Worm (Caenorhabditis elegans) whole organism, late embryonic: ENCODE data around the gene C34E10.12.

ENCODE experiments used
- C08G9.2 ChIP-seq: sonication (generic microtip); optimal IDR thresholded peaks from 2 replicates; lab custom pipeline; 2016; ENCODE audit warnings: mild to moderate bottlenecking, missing genetic modification characterization, moderate library complexity, missing compliant biosample characterization
- C38D4.7 ChIP-seq: fragments of 200-800 bp; sonication (Bioruptor generic); optimal IDR thresholded peaks from 2 replicates; lab custom pipeline; 2018; ENCODE audit warnings: mild to moderate bottlenecking, missing genetic modification characterization, moderate library complexity, missing compliant biosample characterization
- Y22D7AL.16 ChIP-seq: sonication (generic microtip); optimal IDR thresholded peaks from 2 replicates; lab custom pipeline; 2016; ENCODE audit warnings: missing genetic modification characterization, missing compliant biosample characterization
- ama-1 ChIP-seq: fragments of 150-350 bp; optimal IDR thresholded peaks from 2 replicates; lab custom pipeline; 2014
- ceh-14 ChIP-seq: sonication (generic microtip); optimal IDR thresholded peaks from 2 replicates; lab custom pipeline; 2016; ENCODE audit warnings: missing genotype, missing genetic modification characterization, missing compliant biosample characterization
- ceh-18 ChIP-seq: sonication (generic microtip); optimal IDR thresholded peaks from 2 replicates; lab custom pipeline; 2016; ENCODE audit warnings: missing genetic modification characterization, missing compliant biosample characterization
- ceh-22 ChIP-seq: sonication (generic microtip); optimal IDR thresholded peaks from 2 replicates; lab custom pipeline; 2017; ENCODE audit warnings: missing biosample characterization, missing genetic modification characterization
- ceh-45 ChIP-seq: fragments of 200-800 bp; sonication (Bioruptor generic); IDR thresholded peaks from 2 replicates; pipeline ENCODE4 v1.3.6; 2022; ENCODE audit warnings: missing genetic modification reagents, missing genetic modification characterization, missing compliant biosample characterization
- ceh-9 ChIP-seq: sonication (generic microtip); optimal IDR thresholded peaks from 2 replicates; lab custom pipeline; 2016; ENCODE audit warnings: mild to moderate bottlenecking, missing genetic modification characterization, inconsistent platforms, missing compliant biosample characterization
- che-1 ChIP-seq: sonication (generic microtip); optimal IDR thresholded peaks from 2 replicates; lab custom pipeline; 2016; ENCODE audit warnings: mild to moderate bottlenecking, missing genetic modification characterization, missing compliant biosample characterization
- dmd-4 ChIP-seq: sonication (generic microtip); optimal IDR thresholded peaks from 2 replicates; lab custom pipeline; 2016; ENCODE audit warnings: borderline replicate concordance, missing genetic modification characterization, missing compliant biosample characterization
- elt-2 ChIP-seq: sonication (generic microtip); optimal IDR thresholded peaks from 2 replicates; lab custom pipeline; 2016; ENCODE audit warnings: missing genetic modification reagents, missing genetic modification characterization, missing compliant biosample characterization
- elt-4 ChIP-seq: sonication (generic microtip); optimal IDR thresholded peaks from 2 replicates; lab custom pipeline; 2016; ENCODE audit warnings: missing genetic modification characterization, missing compliant biosample characterization
- ets-4 ChIP-seq: sonication (generic microtip); optimal IDR thresholded peaks from 2 replicates; lab custom pipeline; 2016; ENCODE audit warnings: missing genetic modification characterization, missing compliant biosample characterization
- hlh-15 ChIP-seq: sonication (generic microtip); optimal IDR thresholded peaks from 2 replicates; lab custom pipeline; 2016; ENCODE audit warnings: missing genetic modification characterization, missing compliant biosample characterization
- lim-6 ChIP-seq: sonication (generic microtip); optimal IDR thresholded peaks from 2 replicates; lab custom pipeline; 2016; ENCODE audit warnings: missing genetic modification characterization, missing compliant biosample characterization
- mec-3 ChIP-seq: sonication (generic microtip); optimal IDR thresholded peaks from 2 replicates; lab custom pipeline; 2016; ENCODE audit warnings: borderline replicate concordance, missing genetic modification characterization, missing compliant biosample characterization
- nfya-1 ChIP-seq: sonication (generic microtip); optimal IDR thresholded peaks from 2 replicates; lab custom pipeline; 2017; ENCODE audit warnings: missing genetic modification characterization, mild to moderate bottlenecking, missing compliant biosample characterization, antibody characterized with exemption, moderate library complexity
- npax-4 ChIP-seq: sonication (generic microtip); optimal IDR thresholded peaks from 2 replicates; lab custom pipeline; 2016; ENCODE audit warnings: missing genetic modification characterization, missing compliant biosample characterization
- odd-2 ChIP-seq: sonication (generic microtip); optimal IDR thresholded peaks from 2 replicates; lab custom pipeline; 2017; ENCODE audit warnings: antibody characterized with exemption, mild to moderate bottlenecking, missing genetic modification characterization, missing compliant biosample characterization
- pag-3 ChIP-seq: sonication (generic microtip); optimal IDR thresholded peaks from 2 replicates; lab custom pipeline; 2016; ENCODE audit warnings: missing compliant biosample characterization, missing genetic modification characterization, borderline replicate concordance
- pax-1 ChIP-seq: fragments of 150-350 bp; optimal IDR thresholded peaks from 2 replicates; lab custom pipeline; 2014; ENCODE audit warnings: missing biosample characterization, missing genetic modification characterization
- pha-2 ChIP-seq: sonication (generic microtip); optimal IDR thresholded peaks from 2 replicates; lab custom pipeline; 2017; ENCODE audit warnings: mild to moderate bottlenecking, missing genetic modification characterization, missing compliant biosample characterization
- pha-4 ChIP-seq: fragments of 150-350 bp; optimal IDR thresholded peaks from 2 replicates; lab custom pipeline; 2018; ENCODE audit warnings: missing biosample characterization, missing genetic modification reagents, missing genetic modification characterization
- pros-1 ChIP-seq: fragments of 150-350 bp; optimal IDR thresholded peaks from 2 replicates; lab custom pipeline; 2014; ENCODE audit warnings: missing biosample characterization, missing genetic modification reagents, missing genetic modification characterization
- sdc-2 ChIP-seq: sonication (generic microtip); optimal IDR thresholded peaks from 2 replicates; lab custom pipeline; 2016; ENCODE audit warnings: missing genotype, missing genetic modification characterization, missing compliant biosample characterization
- sox-2 ChIP-seq: fragments of 200-800 bp; sonication (Bioruptor generic); IDR thresholded peaks from 2 replicates; pipeline ENCODE4 v1.3.6; 2022; ENCODE audit warnings: missing genetic modification reagents, missing genetic modification characterization, missing compliant biosample characterization
- sox-4 ChIP-seq: sonication (generic microtip); optimal IDR thresholded peaks from 2 replicates; lab custom pipeline; 2017; ENCODE audit warnings: mild to moderate bottlenecking, missing genetic modification characterization, inconsistent platforms, missing compliant biosample characterization
- tbx-7 ChIP-seq: sonication (generic microtip); optimal IDR thresholded peaks from 2 replicates; lab custom pipeline; 2016; ENCODE audit warnings: missing genotype, missing genetic modification characterization, missing compliant biosample characterization
- ttx-3 ChIP-seq: sonication (generic microtip); optimal IDR thresholded peaks from 2 replicates; lab custom pipeline; 2016; ENCODE audit warnings: missing genetic modification reagents, missing genetic modification characterization, missing compliant biosample characterization
- unc-42 ChIP-seq: sonication (generic microtip); optimal IDR thresholded peaks from 2 replicates; lab custom pipeline; 2016; ENCODE audit warnings: missing genotype, missing genetic modification characterization, missing compliant biosample characterization
- unc-55 ChIP-seq: sonication (generic microtip); optimal IDR thresholded peaks from 2 replicates; lab custom pipeline; 2017; ENCODE audit warnings: missing biosample characterization, missing genetic modification reagents, missing genetic modification characterization
- zip-5 ChIP-seq: sonication (generic microtip); optimal IDR thresholded peaks from 2 replicates; lab custom pipeline; 2016; ENCODE audit warnings: missing genetic modification characterization, missing compliant biosample characterization

C34E10.12 gene

DNA sequence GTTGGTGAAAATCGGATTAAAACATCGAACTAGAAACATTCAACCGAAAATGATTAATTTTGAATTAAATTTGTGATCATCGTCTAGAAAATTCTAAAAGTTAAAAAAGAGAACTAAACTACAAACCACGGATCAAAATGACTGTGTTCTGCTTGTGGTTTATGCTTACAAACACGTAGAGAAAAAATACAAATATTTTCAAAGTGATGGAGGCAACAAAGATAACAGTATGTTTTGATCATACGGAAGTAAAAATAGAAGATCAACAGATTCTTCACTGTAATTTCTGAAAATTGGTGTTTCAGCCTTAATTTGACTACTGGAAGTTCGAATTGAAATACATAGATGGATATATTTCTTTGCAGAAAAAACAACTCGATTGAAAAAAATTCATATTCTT, 24.4 kb downstream of the C34E10.12 start:
- TF ChIP-seq pros-1 (tag; lab: Kevin White, UChicago) (no peak), sox-2 (GFP tag; lab: Robert Waterston, UW) (no peak)

DNA sequence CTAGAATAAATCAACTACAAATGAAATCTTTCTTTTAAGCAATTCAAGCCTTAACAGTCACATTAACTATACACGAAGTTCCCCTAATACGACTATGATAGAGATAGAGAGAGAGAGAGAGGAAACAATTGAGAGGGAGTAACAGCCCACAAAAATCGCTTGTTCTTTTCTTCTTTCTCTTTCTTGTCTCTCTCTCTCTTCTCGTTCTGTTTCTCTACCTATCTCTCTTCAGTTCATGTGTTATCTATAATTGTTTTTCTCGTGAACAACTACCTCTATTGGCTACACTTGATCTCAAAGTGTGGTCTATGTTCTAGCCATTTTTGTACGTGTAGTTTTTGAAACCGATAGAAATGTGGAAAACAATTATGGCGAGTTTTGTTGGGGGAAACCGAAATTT, 25.0 kb downstream of the C34E10.12 start:
- TF ChIP-seq nfya-1: peak; percentile 66
- peak; percentile 5 for TF ChIP-seq elt-2
- no peak for TF ChIP-seq unc-55 (GFP tag; lab: Kevin White, UChicago)
- TF ChIP-seq dmd-4 (tag; lab: Kevin White, UChicago): no peak
- no peak for TF ChIP-seq C08G9.2
- TF ChIP-seq che-1 (tag; lab: Kevin White, UChicago): no peak
- TF ChIP-seq unc-42 (tag; lab: Kevin White, UChicago): no peak
- TF ChIP-seq mec-3 (tag; lab: Kevin White, UChicago): no peak
- TF ChIP-seq ceh-22 (tag; lab: Kevin White, UChicago): no peak
- peak; percentile 34 for TF ChIP-seq ets-4 (tag; lab: Kevin White, UChicago)
- TF ChIP-seq ceh-18: peak; percentile 20
- TF ChIP-seq sdc-2: no peak

DNA sequence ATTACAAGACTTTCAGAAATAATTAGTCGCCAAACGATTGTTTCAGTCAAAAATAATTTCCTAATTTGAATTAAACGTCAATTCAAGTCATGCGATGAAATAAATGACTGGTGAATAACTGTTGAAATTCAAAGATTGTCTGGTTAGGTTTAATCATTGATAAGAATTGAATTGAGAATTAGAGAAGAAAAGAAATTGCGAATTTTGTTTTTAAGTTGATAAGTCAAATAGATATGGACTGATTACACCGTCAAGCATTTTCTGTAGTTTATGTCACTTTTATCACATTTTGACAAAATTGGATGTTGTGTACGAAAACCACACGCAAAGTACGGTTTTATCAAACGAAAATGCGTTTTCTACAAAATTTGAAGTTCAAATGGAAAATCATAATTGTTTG, 26.4 kb downstream of the C34E10.12 start:
- TF ChIP-seq elt-2 (peak; percentile 47), pax-1 (tag; lab: Kevin White, UChicago) (no peak)
- TF ChIP-seq, all 69 proteins: peak for 1

DNA sequence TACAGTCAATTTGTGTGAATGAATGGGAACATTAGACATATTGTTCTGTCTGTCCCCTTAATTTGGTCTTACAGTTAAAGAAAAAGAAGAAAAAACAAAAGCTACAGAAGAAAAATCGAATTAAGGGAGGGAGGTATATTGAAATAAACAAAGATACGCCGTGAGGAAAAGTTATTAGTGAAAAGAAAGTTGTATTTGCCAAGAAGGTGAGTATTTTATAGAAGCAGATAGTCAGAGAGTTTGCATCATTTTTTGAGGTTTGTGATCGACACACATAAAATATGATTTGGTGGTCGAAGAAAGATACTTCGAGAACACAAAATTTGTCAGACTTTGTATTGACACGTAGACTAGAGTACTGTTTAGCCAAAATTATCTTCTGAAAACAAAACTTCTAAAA, 27.3 kb downstream of the C34E10.12 start:
- TF ChIP-seq pax-1 (tag; lab: Kevin White, UChicago) (no peak), ama-1 (no peak), hlh-15 (tag; lab: Kevin White, UChicago) (no peak), zip-5 (tag; lab: Kevin White, UChicago) (no peak), ttx-3 (tag; lab: Kevin White, UChicago) (no peak), sox-4 (tag; lab: Kevin White, UChicago) (no peak), lim-6 (tag; lab: Kevin White, UChicago) (no peak), unc-55 (GFP tag; lab: Kevin White, UChicago) (no peak), odd-2 (tag; lab: Kevin White, UChicago) (no peak), tbx-7 (tag; lab: Kevin White, UChicago) (no peak)

DNA sequence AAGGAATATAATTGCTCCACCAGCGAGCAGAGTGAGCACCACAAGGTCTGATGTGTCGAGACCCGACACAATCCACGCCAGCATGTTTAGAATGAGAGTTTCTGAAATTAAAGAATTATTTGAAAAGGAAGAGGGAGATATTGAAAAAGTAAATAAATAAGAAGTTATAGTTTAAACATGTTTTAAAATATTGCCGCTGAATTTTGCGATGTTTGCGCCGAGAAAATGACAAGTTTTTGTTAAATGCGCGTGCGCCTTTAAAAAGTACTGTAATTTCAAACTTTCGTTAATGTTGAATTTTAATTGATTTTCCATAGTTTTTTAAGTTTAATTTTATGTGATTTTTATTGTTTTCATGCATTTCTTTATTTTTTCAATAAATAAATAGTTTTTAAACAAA, 28.1 kb downstream of the C34E10.12 start, which contains the start of gene emb-8:
TSS of gene emb-8 (minus strand) at position 101 of the 400 bp plus-strand sequence.
- TF ChIP-seq pha-2 (no peak), ets-4 (tag; lab: Kevin White, UChicago) (no peak), C38D4.7 (GFP tag; lab: Kevin White, UChicago) (no peak), dmd-4 (tag; lab: Kevin White, UChicago) (no peak), ceh-14 (tag; lab: Kevin White, UChicago) (no peak), npax-4 (tag; lab: Kevin White, UChicago) (no peak), elt-4 (tag; lab: Kevin White, UChicago) (no peak), Y22D7AL.16 (tag; lab: Kevin White, UChicago) (no peak)

DNA sequence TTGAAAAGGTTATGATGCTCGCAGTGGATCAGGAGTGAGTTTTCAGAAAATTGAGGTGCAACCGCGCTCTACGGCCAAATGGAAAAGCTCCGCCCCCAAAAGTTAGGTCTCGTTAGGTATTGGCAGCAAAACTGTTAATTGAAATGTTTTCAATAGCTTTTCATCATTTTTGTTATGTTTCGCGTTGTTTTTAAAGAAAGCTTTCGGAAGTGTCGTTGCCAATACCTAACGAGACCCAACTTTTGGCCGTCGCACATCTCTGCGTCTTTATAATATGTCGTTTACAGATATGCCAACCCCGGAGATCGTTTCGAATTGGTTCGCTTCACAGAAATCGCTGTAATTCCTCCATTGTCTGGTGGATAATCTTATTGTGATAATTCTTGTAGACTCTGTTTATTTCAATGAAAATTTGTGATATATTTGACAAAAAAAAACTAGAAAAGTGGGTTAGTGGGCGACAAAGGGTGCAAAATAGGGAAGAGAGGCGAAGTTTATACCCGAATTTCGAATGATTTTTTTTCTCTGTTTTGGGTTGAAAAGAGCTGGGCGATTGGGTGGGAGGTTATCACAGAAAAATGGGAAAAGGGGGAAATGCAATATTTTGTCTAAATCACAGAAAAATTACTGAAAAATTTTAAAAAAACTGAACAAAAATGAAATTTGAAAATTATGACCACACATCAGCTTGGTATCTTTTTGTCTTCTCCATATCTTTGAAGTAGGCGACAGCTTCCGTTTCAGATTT, 31.2 kb downstream of the C34E10.12 start:
- TF ChIP-seq pha-4 (tag; lab: Kevin White, UChicago) (no peak), ets-4 (tag; lab: Kevin White, UChicago) (no peak), ceh-14 (tag; lab: Kevin White, UChicago) (no peak), ceh-45 (GFP tag; lab: Robert Waterston, UW) (no peak), unc-42 (tag; lab: Kevin White, UChicago) (no peak), ceh-18 (no peak), C38D4.7 (GFP tag; lab: Kevin White, UChicago) (no peak), lim-6 (tag; lab: Kevin White, UChicago) (no peak), ceh-9 (tag; lab: Kevin White, UChicago) (no peak), pag-3 (tag; lab: Kevin White, UChicago) (no peak)
